Worm (Caenorhabditis elegans) whole organism, L2 larva: ENCODE measurements around the gene cnc-9.

Experiments used
- ama-1 ChIP-seq: fragments of 150-350 bp; optimal IDR thresholded peaks from 2 replicates; lab custom pipeline; 2018; ENCODE audit warnings: inconsistent platforms
- lin-13 ChIP-seq: fragments of 150-350 bp; optimal IDR thresholded peaks from 2 replicates; lab custom pipeline; 2014; ENCODE audit warnings: missing biosample characterization, missing genetic modification reagents, missing genetic modification characterization
- mab-5 ChIP-seq: fragments of 150-350 bp; optimal IDR thresholded peaks from 2 replicates; lab custom pipeline; 2014; ENCODE audit warnings: missing biosample characterization, missing genetic modification characterization
- nhr-6 ChIP-seq: fragments of 150-350 bp; optimal IDR thresholded peaks from 2 replicates; lab custom pipeline; 2014; ENCODE audit warnings: missing biosample characterization, missing genetic modification characterization
- unc-39 ChIP-seq: fragments of 150-350 bp; optimal IDR thresholded peaks from 2 replicates; lab custom pipeline; 2014; ENCODE audit warnings: missing biosample characterization, missing genetic modification characterization
- unc-55 ChIP-seq: fragments of 150-350 bp; sonication (generic microtip); optimal IDR thresholded peaks from 3 replicates; lab custom pipeline; 2014; ENCODE audit warnings: missing biosample characterization, missing genetic modification reagents, missing genetic modification characterization
- unc-62 ChIP-seq: fragments of 150-350 bp; optimal IDR thresholded peaks from 2 replicates; lab custom pipeline; 2014; ENCODE audit warnings: missing biosample characterization, missing genetic modification reagents, missing genetic modification characterization
- zag-1 ChIP-seq: fragments of 150-350 bp; optimal IDR thresholded peaks from 2 replicates; lab custom pipeline; 2014; ENCODE audit warnings: missing biosample characterization, missing genetic modification characterization
- ztf-11 ChIP-seq: sonication (generic microtip); optimal IDR thresholded peaks from 2 replicates; lab custom pipeline; 2017; ENCODE audit warnings: missing biosample characterization, missing genetic modification characterization

- TF ChIP-seq unc-62 = no peak
- TF ChIP-seq zag-1 (tag; lab: Kevin White, UChicago) = no peak
- peak; percentile 70 for TF ChIP-seq unc-55 (GFP tag; lab: Kevin White, UChicago)
- no peak for TF ChIP-seq ztf-11 (tag; lab: Kevin White, UChicago)
- TF ChIP-seq unc-39 (tag; lab: Kevin White, UChicago) = no peak
- TF ChIP-seq nhr-6 (tag; lab: Kevin White, UChicago) = no peak
- no peak for TF ChIP-seq mab-5 (tag; lab: Kevin White, UChicago)
- peak; percentile 51 for TF ChIP-seq ama-1 (lab: Kevin White, UChicago)
- no peak for TF ChIP-seq lin-13
Observed at ce11 chrV:7437538-7437937, 37.5 kb upstream of the cnc-9 start, which contains the start of gene F25E5.9.
